Fruit fly (Drosophila melanogaster) whole organism, wandering third instar larva: ENCODE results near the gene CG33688.

Source experiments
- Abd-B ChIP-seq: fragments of >200 bp; optimal IDR thresholded peaks from 2 replicates; lab custom pipeline; 2017; ENCODE audit warnings: missing biosample characterization, missing genetic modification characterization
- CG9705 ChIP-seq: fragments of 200-800 bp; sonication (Bioruptor generic); optimal IDR thresholded peaks from 2 replicates; lab custom pipeline; 2018; ENCODE audit warnings: missing biosample characterization, mild to moderate bottlenecking, missing genetic modification characterization
- CrebA ChIP-seq: fragments of 200-800 bp; sonication (Bioruptor generic); optimal IDR thresholded peaks from 2 replicates; lab custom pipeline; 2016; ENCODE audit warnings: missing biosample characterization, mild to moderate bottlenecking, missing genetic modification characterization, borderline replicate concordance
- Dfd ChIP-seq: fragments of >200 bp; optimal IDR thresholded peaks from 2 replicates; lab custom pipeline; 2017; ENCODE audit warnings: missing biosample characterization, missing genetic modification characterization
- Dif ChIP-seq: fragments of 200-275, 200-300 bp; sonication (Bioruptor generic); optimal IDR thresholded peaks from 2 replicates; lab custom pipeline; 2018; ENCODE audit warnings: missing biosample characterization, missing genetic modification characterization; ENCODE audit not compliant: partially characterized antibody
- HLH106 ChIP-seq: fragments of 200-800 bp; optimal IDR thresholded peaks from 3 replicates; lab custom pipeline; 2019; ENCODE audit warnings: missing biosample characterization, mild to moderate bottlenecking, missing genetic modification characterization, moderate library complexity
- Jra ChIP-seq: sonication (Bioruptor generic); optimal IDR thresholded peaks from 2 replicates; lab custom pipeline; 2016; ENCODE audit warnings: missing biosample characterization, missing genetic modification characterization
- Sp1 ChIP-seq: fragments of 200-800 bp; sonication (Bioruptor generic); optimal IDR thresholded peaks from 3 replicates; lab custom pipeline; 2019; ENCODE audit warnings: missing biosample characterization, mild to moderate bottlenecking, missing genetic modification characterization, moderate library complexity
- br ChIP-seq: fragments of 200-800 bp; sonication (Bioruptor generic); optimal IDR thresholded peaks from 2 replicates; lab custom pipeline; 2016; ENCODE audit warnings: missing biosample characterization, missing genetic modification characterization
- fru ChIP-seq: fragments of 200-800 bp; sonication (Bioruptor generic); optimal IDR thresholded peaks from 3 replicates; lab custom pipeline; 2016; ENCODE audit warnings: missing biosample characterization, mild to moderate bottlenecking, missing genetic modification characterization
- h ChIP-seq: fragments of 200-800 bp; sonication (Bioruptor generic); optimal IDR thresholded peaks from 3 replicates; lab custom pipeline; 2016; ENCODE audit warnings: missing biosample characterization, mild to moderate bottlenecking, missing genetic modification characterization
- lola ChIP-seq: fragments of >200 bp; optimal IDR thresholded peaks from 2 replicates; lab custom pipeline; 2017; ENCODE audit warnings: missing biosample characterization, missing genetic modification characterization
- sage ChIP-seq: fragments of 200-800 bp; sonication (Bioruptor generic); optimal IDR thresholded peaks from 2 replicates; lab custom pipeline; 2016; ENCODE audit warnings: missing biosample characterization, mild to moderate bottlenecking, missing genetic modification characterization

- no peak for TF ChIP-seq sage
- no peak for TF ChIP-seq HLH106
- TF ChIP-seq Abd-B (GFP tag; lab: Kevin White, UChicago): no peak
- TF ChIP-seq Dfd (GFP tag; lab: Kevin White, UChicago): no peak
- no peak for TF ChIP-seq h
- no peak for TF ChIP-seq CrebA
- no peak for TF ChIP-seq CG9705 (GFP tag; lab: Kevin White, UChicago)
- TF ChIP-seq fru (GFP tag; lab: Kevin White, UChicago): peak; percentile 39
- TF ChIP-seq Dif (GFP tag; lab: Kevin White, UChicago): no peak
- no peak for TF ChIP-seq lola
- peak; percentile 4 for TF ChIP-seq Sp1 (GFP tag; lab: Kevin White, UChicago)
- peak; percentile 7 for TF ChIP-seq br (GFP tag; lab: Kevin White, UChicago)
- no peak for TF ChIP-seq Jra
These were observed 16.8 kb downstream of the CG33688 start for dm6 chr3L:16215816-16216215.
